ENCODE assay signal across 1 fruit fly cellular context in the genomic region with DNA sequence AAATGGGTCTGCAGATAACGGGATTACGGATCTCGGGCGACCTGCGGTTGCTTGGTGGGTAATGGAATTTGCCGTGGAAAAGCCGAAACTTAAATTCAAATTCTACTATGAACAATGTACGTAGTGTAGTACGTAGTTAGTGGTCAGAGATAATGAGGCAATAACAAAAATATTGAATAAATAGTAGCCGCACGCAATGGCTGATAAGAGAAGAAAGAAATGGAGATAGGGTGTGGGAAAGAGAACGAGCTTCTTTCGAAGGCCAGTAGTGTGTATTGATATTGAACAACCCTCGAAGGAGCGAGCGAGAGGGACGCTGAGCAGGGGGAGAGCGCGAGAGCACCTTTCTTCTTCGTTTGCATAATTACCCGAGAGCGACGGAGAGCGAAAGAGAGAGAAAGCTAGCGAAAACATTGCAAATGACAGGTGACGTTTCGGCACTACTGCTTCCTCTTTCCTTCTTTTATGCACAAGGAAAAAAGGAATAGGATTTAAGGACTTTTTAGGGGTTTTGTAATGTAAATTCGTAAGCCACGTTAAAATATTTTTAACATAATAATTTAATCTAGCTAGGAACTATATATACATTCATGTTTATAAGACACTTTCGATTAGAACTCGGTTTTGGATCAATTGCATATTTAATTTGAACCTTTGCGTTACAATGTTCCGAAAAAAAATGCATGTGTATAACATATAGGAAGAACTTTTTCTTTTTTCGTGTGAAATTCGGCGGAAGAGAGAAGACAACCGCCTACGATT.
TF ChIP-seq lines count a peak whose summit lies in the region.

No protein-coding gene starts in this region.

TF ChIP-seq in whole organism, embryonic, 481 proteins besides CTCF, POLR2A, EP300 and RAD21 (continued from another document):
- TF ChIP-seq CG13624 (GFP tag; optimal IDR thresholded peaks at IDR 0.05; lab: Kevin White, UChicago): no peak
- no peak for TF ChIP-seq CG34224 (GFP tag; IDR thresholded peaks at IDR 0.05; lab: Robert Waterston, UW; ENCODE audit: partially characterized antibody)
- no peak for TF ChIP-seq ham (GFP tag; IDR thresholded peaks at IDR 0.05; lab: Robert Waterston, UW)
- TF ChIP-seq sens-2 (GFP tag; IDR thresholded peaks at IDR 0.05; lab: Robert Waterston, UW): no peak
- no peak for TF ChIP-seq H2.0 (GFP tag; IDR thresholded peaks at IDR 0.05; lab: Robert Waterston, UW)
- no peak for TF ChIP-seq Mrtf (GFP tag; IDR thresholded peaks at IDR 0.05; lab: Robert Waterston, UW)
- no peak for TF ChIP-seq aop (GFP tag; IDR thresholded peaks at IDR 0.05; lab: Robert Waterston, UW)
- no peak for TF ChIP-seq wek (GFP tag; optimal IDR thresholded peaks at IDR 0.05; lab: Kevin White, UChicago)
- TF ChIP-seq CG1603 (tag; optimal IDR thresholded peaks at IDR 0.05; lab: Kevin White, UChicago): no peak
- TF ChIP-seq Scr (GFP tag; IDR thresholded peaks at IDR 0.05; lab: Robert Waterston, UW; ENCODE audit: partially characterized antibody): no peak
- TF ChIP-seq zfh2 (GFP tag; optimal IDR thresholded peaks at IDR 0.05; lab: Kevin White, UChicago): no peak
- TF ChIP-seq fru (optimal IDR thresholded peaks at IDR 0.05; lab: Kevin White, UChicago): no peak
- peak; percentile 35 for TF ChIP-seq Fer1 (GFP tag; optimal IDR thresholded peaks at IDR 0.05; lab: Kevin White, UChicago)
- 0 out of 3 replicates have a peak, but pooled peaks have one; percentile 20 for TF ChIP-seq CG7357 (GFP tag; IDR thresholded peaks at IDR 0.05; lab: Robert Waterston, UW)
- no peak for TF ChIP-seq Jarid2 (GFP tag; optimal IDR thresholded peaks at IDR 0.05; lab: Kevin White, UChicago)
- peak; percentile 47 for TF ChIP-seq CG3281 (GFP tag; optimal IDR thresholded peaks at IDR 0.05; lab: Kevin White, UChicago)
- no peak for TF ChIP-seq stc (GFP tag; IDR thresholded peaks at IDR 0.05; lab: Robert Waterston, UW)
- TF ChIP-seq fd96Cb (tag; optimal IDR thresholded peaks at IDR 0.05; lab: Kevin White, UChicago): peak; percentile 19
- no peak for TF ChIP-seq eyg (GFP tag; optimal IDR thresholded peaks at IDR 0.05; lab: Kevin White, UChicago)
- no peak for TF ChIP-seq cwo (GFP tag; optimal IDR thresholded peaks at IDR 0.05; lab: Kevin White, UChicago)
- TF ChIP-seq zf30C (GFP tag; optimal IDR thresholded peaks at IDR 0.05; lab: Kevin White, UChicago): no peak
- no peak for TF ChIP-seq ac (GFP tag; optimal IDR thresholded peaks at IDR 0.05; lab: Kevin White, UChicago)
- TF ChIP-seq jumu (GFP tag; optimal IDR thresholded peaks at IDR 0.05; lab: Kevin White, UChicago): no peak
- TF ChIP-seq CG17385 (GFP tag; optimal IDR thresholded peaks at IDR 0.05; lab: Kevin White, UChicago): peak; percentile 73
- TF ChIP-seq gcm (GFP tag; optimal IDR thresholded peaks at IDR 0.05; lab: Kevin White, UChicago): no peak
- no peak for TF ChIP-seq mld (GFP tag; IDR thresholded peaks at IDR 0.05; lab: Robert Waterston, UW; ENCODE audit: partially characterized antibody)
- TF ChIP-seq Pdp1 (GFP tag; optimal IDR thresholded peaks at IDR 0.05; lab: Kevin White, UChicago): peak in 1 of 2 experiments; percentile 91
- TF ChIP-seq Hey (tag; optimal IDR thresholded peaks at IDR 0.05; lab: Kevin White, UChicago): peak; percentile 19
- no peak for TF ChIP-seq ERR (GFP tag; optimal IDR thresholded peaks at IDR 0.05; lab: Kevin White, UChicago)
- TF ChIP-seq CG2875 (GFP tag; optimal IDR thresholded peaks at IDR 0.05; lab: Kevin White, UChicago): no peak
- peak; percentile 11 for TF ChIP-seq twi (tag; optimal IDR thresholded peaks at IDR 0.05; lab: Kevin White, UChicago)
- TF ChIP-seq CG32767 (GFP tag; IDR thresholded peaks at IDR 0.05; lab: Robert Waterston, UW): peak; percentile 54; the same call in 1 of the 2 replicates
- no peak for TF ChIP-seq CG3838 (GFP tag; optimal IDR thresholded peaks at IDR 0.05; lab: Kevin White, UChicago)
- peak; percentile 15 for TF ChIP-seq BtbVII (GFP tag; optimal IDR thresholded peaks at IDR 0.05; lab: Kevin White, UChicago)
- TF ChIP-seq Hmx (GFP tag; optimal IDR thresholded peaks at IDR 0.05; lab: Kevin White, UChicago): no peak
- no peak for TF ChIP-seq pfk (GFP tag; optimal IDR thresholded peaks at IDR 0.05; lab: Kevin White, UChicago)
- no peak for TF ChIP-seq Atf3 (GFP tag; optimal IDR thresholded peaks at IDR 0.05; lab: Kevin White, UChicago)
- no peak for TF ChIP-seq CG15514 (GFP tag; optimal IDR thresholded peaks at IDR 0.05; lab: Kevin White, UChicago)
- no peak for TF ChIP-seq az2 (GFP tag; optimal IDR thresholded peaks at IDR 0.05; lab: Kevin White, UChicago)
- TF ChIP-seq CG4854 (GFP tag; optimal IDR thresholded peaks at IDR 0.05; lab: Kevin White, UChicago): no peak
- no peak for TF ChIP-seq CG10209 (GFP tag; optimal IDR thresholded peaks at IDR 0.05; lab: Kevin White, UChicago)
- no peak for TF ChIP-seq Hr39 (optimal IDR thresholded peaks at IDR 0.05; lab: Kevin White, UChicago)
- TF ChIP-seq prd (optimal IDR thresholded peaks at IDR 0.05; lab: Kevin White, UChicago): no peak
- TF ChIP-seq prd (GFP tag; IDR thresholded peaks at IDR 0.05; lab: Robert Waterston, UW): peak; percentile 48; the same call in 1 of the 3 replicates
- TF ChIP-seq cad (GFP tag; optimal IDR thresholded peaks at IDR 0.05; lab: Kevin White, UChicago): no peak
- no peak for TF ChIP-seq Atf-2 (GFP tag; optimal IDR thresholded peaks at IDR 0.05; lab: Kevin White, UChicago)
- TF ChIP-seq Kr (GFP tag; optimal IDR thresholded peaks at IDR 0.05; lab: Kevin White, UChicago): no peak
- no peak for TF ChIP-seq tap (tag; optimal IDR thresholded peaks at IDR 0.05; lab: Kevin White, UChicago)
- TF ChIP-seq CG8765 (GFP tag; IDR thresholded peaks at IDR 0.05; lab: Robert Waterston, UW): no peak
- peak; percentile 59 for TF ChIP-seq CG18599 (GFP tag; optimal IDR thresholded peaks at IDR 0.05; lab: Kevin White, UChicago)
- TF ChIP-seq CrebB (tag; optimal IDR thresholded peaks at IDR 0.05; lab: Kevin White, UChicago): no peak
- TF ChIP-seq mirr (GFP tag; optimal IDR thresholded peaks at IDR 0.05; lab: Kevin White, UChicago): peak; percentile 63
- TF ChIP-seq CG6791 (GFP tag; IDR thresholded peaks at IDR 0.05; lab: Robert Waterston, UW; ENCODE audit: partially characterized antibody): no peak
- TF ChIP-seq NC2α (GFP tag; optimal IDR thresholded peaks at IDR 0.05; lab: Kevin White, UChicago): no peak
- TF ChIP-seq Awh (GFP tag; IDR thresholded peaks at IDR 0.05; lab: Robert Waterston, UW): no peak
- TF ChIP-seq Mes4 (GFP tag; optimal IDR thresholded peaks at IDR 0.05; lab: Kevin White, UChicago): no peak
- TF ChIP-seq CG3163 (GFP tag; optimal IDR thresholded peaks at IDR 0.05; lab: Kevin White, UChicago): peak; percentile 59
- no peak for TF ChIP-seq abd-A (tag; optimal IDR thresholded peaks at IDR 0.05; lab: Kevin White, UChicago)
- no peak for TF ChIP-seq usp (GFP tag; optimal IDR thresholded peaks at IDR 0.05; lab: Kevin White, UChicago)
- TF ChIP-seq CG12071 (GFP tag; optimal IDR thresholded peaks at IDR 0.05; lab: Kevin White, UChicago): no peak
- peak in 1 of 2 experiments; percentile 17 for TF ChIP-seq tll (GFP tag; optimal IDR thresholded peaks at IDR 0.05; lab: Kevin White, UChicago)
- no peak for TF ChIP-seq HLH4C (GFP tag; IDR thresholded peaks at IDR 0.05; lab: Robert Waterston, UW; ENCODE audit: partially characterized antibody)
- no peak for TF ChIP-seq Taf1 (GFP tag; IDR thresholded peaks at IDR 0.05; lab: Robert Waterston, UW)
- TF ChIP-seq D19B (GFP tag; optimal IDR thresholded peaks at IDR 0.05; lab: Kevin White, UChicago): peak; percentile 32
- TF ChIP-seq sr (GFP tag; IDR thresholded peaks at IDR 0.05; lab: Robert Waterston, UW): no peak
- TF ChIP-seq Elba2 (GFP tag; optimal IDR thresholded peaks at IDR 0.05; lab: Kevin White, UChicago): peak; percentile 68
- TF ChIP-seq nerfin-2 (GFP tag; IDR thresholded peaks at IDR 0.05; lab: Robert Waterston, UW; ENCODE audit: partially characterized antibody): no peak
- no peak for TF ChIP-seq pum (GFP tag; optimal IDR thresholded peaks at IDR 0.05; lab: Kevin White, UChicago)
- no peak for TF ChIP-seq CG10267 (tag; optimal IDR thresholded peaks at IDR 0.05; lab: Kevin White, UChicago)
- TF ChIP-seq CG6765 (GFP tag; optimal IDR thresholded peaks at IDR 0.05; lab: Kevin White, UChicago): no peak
- no peak for TF ChIP-seq Dad (GFP tag; optimal IDR thresholded peaks at IDR 0.05; lab: Kevin White, UChicago)
- TF ChIP-seq h (optimal IDR thresholded peaks at IDR 0.05; lab: Kevin White, UChicago): no peak
- TF ChIP-seq CG30431 (GFP tag; optimal IDR thresholded peaks at IDR 0.05; lab: Kevin White, UChicago): no peak
- no peak for TF ChIP-seq CG10431 (GFP tag; optimal IDR thresholded peaks at IDR 0.05; lab: Kevin White, UChicago)
- no peak for TF ChIP-seq CG12299 (tag; optimal IDR thresholded peaks at IDR 0.05; lab: Kevin White, UChicago)
- TF ChIP-seq CG13775 (GFP tag; optimal IDR thresholded peaks at IDR 0.05; lab: Kevin White, UChicago): peak; percentile 19
- peak; percentile 5 for TF ChIP-seq CG4424 (GFP tag; optimal IDR thresholded peaks at IDR 0.05; lab: Kevin White, UChicago)
- TF ChIP-seq Nf-YC (tag; optimal IDR thresholded peaks at IDR 0.05; lab: Kevin White, UChicago): no peak
- peak; percentile 32 for TF ChIP-seq Deaf1 (tag; optimal IDR thresholded peaks at IDR 0.05; lab: Kevin White, UChicago)
- TF ChIP-seq CG11247 (GFP tag; IDR thresholded peaks at IDR 0.05; lab: Robert Waterston, UW): no peak
- no peak for TF ChIP-seq CG1647 (GFP tag; optimal IDR thresholded peaks at IDR 0.05; lab: Kevin White, UChicago)
- no peak for TF ChIP-seq Dfd (GFP tag; optimal IDR thresholded peaks at IDR 0.05; lab: Kevin White, UChicago)
- TF ChIP-seq yki (optimal IDR thresholded peaks at IDR 0.05; lab: Kevin White, UChicago): peak; percentile 70
- no peak for TF ChIP-seq CG8359 (GFP tag; optimal IDR thresholded peaks at IDR 0.05; lab: Kevin White, UChicago; ENCODE audit: borderline replicate concordance)
- no peak for TF ChIP-seq CG32772 (GFP tag; IDR thresholded peaks at IDR 0.05; lab: Robert Waterston, UW)
- TF ChIP-seq zfh1 (GFP tag; IDR thresholded peaks at IDR 0.05; lab: Robert Waterston, UW): no peak
- peak; percentile 57 for TF ChIP-seq sug (tag; optimal IDR thresholded peaks at IDR 0.05; lab: Kevin White, UChicago)
- no peak for TF ChIP-seq CG10959 (GFP tag; IDR thresholded peaks at IDR 0.05; lab: Robert Waterston, UW)
- TF ChIP-seq CG9797 (GFP tag; optimal IDR thresholded peaks at IDR 0.05; lab: Kevin White, UChicago): no peak
- no peak for TF ChIP-seq CG8944 (GFP tag; optimal IDR thresholded peaks at IDR 0.05; lab: Kevin White, UChicago)
- no peak for TF ChIP-seq CG13894 (tag; optimal IDR thresholded peaks at IDR 0.05; lab: Kevin White, UChicago)
- TF ChIP-seq CG2120 (GFP tag; optimal IDR thresholded peaks at IDR 0.05; lab: Kevin White, UChicago): peak; percentile 71
- TF ChIP-seq Eip74EF (GFP tag; optimal IDR thresholded peaks at IDR 0.05; lab: Kevin White, UChicago): no peak
- no peak for TF ChIP-seq CG14860 (GFP tag; IDR thresholded peaks at IDR 0.05; lab: Robert Waterston, UW; ENCODE audit: partially characterized antibody)
- no peak; the same call in 2 of the 3 replicates for TF ChIP-seq so (GFP tag; IDR thresholded peaks at IDR 0.05; lab: Robert Waterston, UW)
- TF ChIP-seq bigmax (GFP tag; optimal IDR thresholded peaks at IDR 0.05; lab: Kevin White, UChicago): no peak
- TF ChIP-seq p53 (GFP tag; optimal IDR thresholded peaks at IDR 0.05; lab: Kevin White, UChicago): no peak
- peak; percentile 4 for TF ChIP-seq tin (GFP tag; optimal IDR thresholded peaks at IDR 0.05; lab: Kevin White, UChicago)
- no peak for TF ChIP-seq CG4730 (GFP tag; IDR thresholded peaks at IDR 0.05; lab: Robert Waterston, UW)
- TF ChIP-seq HLHmδ (GFP tag; optimal IDR thresholded peaks at IDR 0.05; lab: Kevin White, UChicago): no peak
- TF ChIP-seq tup (GFP tag; optimal IDR thresholded peaks at IDR 0.05; lab: Kevin White, UChicago): no peak
- peak; percentile 88 for TF ChIP-seq CG1832 (GFP tag; optimal IDR thresholded peaks at IDR 0.05; lab: Kevin White, UChicago)
- no peak for TF ChIP-seq Abd-B (GFP tag; optimal IDR thresholded peaks at IDR 0.05; lab: Kevin White, UChicago)
- TF ChIP-seq tna (GFP tag; IDR thresholded peaks at IDR 0.05; lab: Robert Waterston, UW; ENCODE audit: partially characterized antibody): no peak
- TF ChIP-seq CG17912 (GFP tag; optimal IDR thresholded peaks at IDR 0.05; lab: Kevin White, UChicago): no peak
- TF ChIP-seq gcm2 (GFP tag; optimal IDR thresholded peaks at IDR 0.05; lab: Kevin White, UChicago): no peak
- TF ChIP-seq lmd (GFP tag; IDR thresholded peaks at IDR 0.05; lab: Robert Waterston, UW): peak; percentile 33; the same call in 1 of the 2 replicates
- TF ChIP-seq dmrt11E (tag; optimal IDR thresholded peaks at IDR 0.05; lab: Kevin White, UChicago): no peak
- TF ChIP-seq CG9215 (GFP tag; IDR thresholded peaks at IDR 0.05; lab: Robert Waterston, UW): peak; percentile 47
- no peak for TF ChIP-seq CG18764 (GFP tag; optimal IDR thresholded peaks at IDR 0.05; lab: Kevin White, UChicago)
- peak; percentile 8 for TF ChIP-seq CG30403 (GFP tag; optimal IDR thresholded peaks at IDR 0.05; lab: Kevin White, UChicago)
- TF ChIP-seq chinmo (GFP tag; IDR thresholded peaks at IDR 0.05; lab: Robert Waterston, UW; ENCODE audit: partially characterized antibody): 0 out of 4 replicates have a peak, but pooled peaks have one; percentile 33
- no peak for TF ChIP-seq Camta (GFP tag; optimal IDR thresholded peaks at IDR 0.05; lab: Kevin White, UChicago)
- TF ChIP-seq CG14014 (GFP tag; IDR thresholded peaks at IDR 0.05; lab: Robert Waterston, UW): 0 out of 2 replicates have a peak, but pooled peaks have one; percentile 10
TF ChIP-seq in whole organism, embryonic: peak in this region for 115.
